Fruit fly (Drosophila melanogaster) whole organism, embryonic: ENCODE data around the gene Oatp74D.

Experiments
- B-H2 ChIP-seq: fragments of 200-800 bp; sonication (Bioruptor generic); optimal IDR thresholded peaks from 2 replicates; lab custom pipeline; 2018; ENCODE audit warnings: missing biosample characterization, mild to moderate bottlenecking, missing genetic modification characterization
- CG10267 ChIP-seq: fragments of 200-800 bp; sonication (Bioruptor generic); optimal IDR thresholded peaks from 2 replicates; lab custom pipeline; 2018; ENCODE audit warnings: missing biosample characterization, mild to moderate bottlenecking, missing genetic modification characterization, moderate library complexity
- CG10431 ChIP-seq: fragments of 200-800 bp; sonication (Bioruptor generic); optimal IDR thresholded peaks from 3 replicates; lab custom pipeline; 2018; ENCODE audit warnings: missing biosample characterization, mild to moderate bottlenecking, missing genetic modification characterization
- CG11696 ChIP-seq: fragments of 200-800 bp; sonication (Bioruptor generic); IDR thresholded peaks from 2 replicates; pipeline ENCODE4 v1.3.6; 2022; ENCODE audit warnings: missing biosample characterization, missing genetic modification characterization
- CG12236 ChIP-seq: fragments of 200-800 bp; sonication (Bioruptor generic); optimal IDR thresholded peaks from 2 replicates; lab custom pipeline; 2016; ENCODE audit warnings: missing biosample characterization, missing genetic modification characterization
- CG13287 ChIP-seq: fragments of 200-800 bp; sonication (Bioruptor generic); IDR thresholded peaks from 2 replicates; pipeline ENCODE4 v1.3.6; 2022; ENCODE audit warnings: missing biosample characterization, missing genetic modification characterization; ENCODE audit not compliant: partially characterized antibody
- CG13624 ChIP-seq: fragments of 200-800 bp; sonication (Bioruptor generic); optimal IDR thresholded peaks from 2 replicates; lab custom pipeline; 2016; ENCODE audit warnings: missing biosample characterization, missing genetic modification characterization
- CG14441 ChIP-seq: fragments of 200-800 bp; sonication (Bioruptor generic); IDR thresholded peaks from 2 replicates; pipeline ENCODE4 v1.3.6; 2022; ENCODE audit warnings: missing biosample characterization, missing genetic modification characterization
- CG17186 ChIP-seq: fragments of 200-800 bp; sonication (Bioruptor generic); optimal IDR thresholded peaks from 3 replicates; lab custom pipeline; 2017; ENCODE audit warnings: missing biosample characterization, missing genetic modification reagents, missing genetic modification characterization
- CG17568 ChIP-seq: fragments of 200-800 bp; sonication (Bioruptor generic); optimal IDR thresholded peaks from 2 replicates; lab custom pipeline; 2018; ENCODE audit warnings: missing biosample characterization, mild to moderate bottlenecking, missing genetic modification characterization, moderate library complexity
- CG18476 ChIP-seq: fragments of 200-800 bp; sonication (Bioruptor generic); optimal IDR thresholded peaks from 2 replicates; lab custom pipeline; 2016; ENCODE audit warnings: missing biosample characterization, mild to moderate bottlenecking, missing genetic modification characterization
- CG2678 ChIP-seq: fragments of 200-800 bp; sonication (Bioruptor generic); optimal IDR thresholded peaks from 3 replicates; lab custom pipeline; 2019; ENCODE audit warnings: missing biosample characterization, mild to moderate bottlenecking, missing genetic modification characterization, moderate library complexity
- CG31365 ChIP-seq: fragments of 200-800 bp; sonication (Bioruptor generic); optimal IDR thresholded peaks from 2 replicates; lab custom pipeline; 2018; ENCODE audit warnings: missing biosample characterization, mild to moderate bottlenecking, missing genetic modification characterization
- CG31441 ChIP-seq: fragments of 200-800 bp; sonication (Bioruptor generic); IDR thresholded peaks from 2 replicates; pipeline ENCODE4 v1.3.6; 2022; ENCODE audit warnings: missing biosample characterization, missing genetic modification characterization
- CG32767 ChIP-seq: fragments of 200-800 bp; sonication (Bioruptor generic); IDR thresholded peaks from 2 replicates; pipeline ENCODE4 v1.3.6; 2022; ENCODE audit warnings: missing biosample characterization, missing genetic modification characterization
- CG34376 ChIP-seq: fragments of 200-800 bp; sonication (Bioruptor generic); optimal IDR thresholded peaks from 2 replicates; lab custom pipeline; 2018; ENCODE audit warnings: missing biosample characterization, mild to moderate bottlenecking, missing genetic modification characterization
- CG34422 ChIP-seq: fragments of 200-800 bp; sonication (Bioruptor generic); IDR thresholded peaks from 3 replicates; pipeline ENCODE4 v1.3.6; 2022; ENCODE audit warnings: missing biosample characterization, missing genetic modification characterization
- CG3726 ChIP-seq: fragments of 200-800 bp; sonication (Bioruptor generic); IDR thresholded peaks from 3 replicates; pipeline ENCODE4, ENCODE4 v1.3.6; 2022; ENCODE audit warnings: missing biosample characterization, missing genetic modification characterization
- CG4360 ChIP-seq: fragments of 200-800 bp; sonication (Bioruptor generic); IDR thresholded peaks from 2 replicates; pipeline ENCODE4 v1.3.6; 2022; ENCODE audit warnings: missing biosample characterization, missing genetic modification characterization
- CG5953 ChIP-seq: fragments of 200-800 bp; sonication (Bioruptor generic); IDR thresholded peaks from 2 replicates; pipeline ENCODE4 v1.3.6; 2022; ENCODE audit warnings: missing biosample characterization, missing genetic modification characterization
- D19B ChIP-seq: fragments of 200-800 bp; sonication (Bioruptor generic); optimal IDR thresholded peaks from 2 replicates; lab custom pipeline; 2017; ENCODE audit warnings: missing biosample characterization, mild to moderate bottlenecking, missing genetic modification characterization
- E2f2 ChIP-seq: fragments of 200-800 bp; sonication (Bioruptor generic); IDR thresholded peaks from 2 replicates; pipeline ENCODE4 v1.3.6; 2022; ENCODE audit warnings: missing biosample characterization, missing genetic modification characterization
- Fer3 ChIP-seq: fragments of 200-800 bp; sonication (Bioruptor generic); optimal IDR thresholded peaks from 2 replicates; lab custom pipeline; 2018; ENCODE audit warnings: missing biosample characterization, mild to moderate bottlenecking, missing genetic modification characterization, moderate library complexity
- H2.0 ChIP-seq: fragments of 200-800 bp; sonication (Bioruptor generic); IDR thresholded peaks from 2 replicates; pipeline ENCODE4 v1.3.6; 2022; ENCODE audit warnings: missing biosample characterization, missing genetic modification characterization
- HLHmδ ChIP-seq: fragments of 200-800 bp; sonication (Bioruptor generic); optimal IDR thresholded peaks from 2 replicates; lab custom pipeline; 2018; ENCODE audit warnings: missing biosample characterization, mild to moderate bottlenecking, missing genetic modification characterization, moderate library complexity
- Lim3 ChIP-seq: fragments of 200-800 bp; sonication (Bioruptor generic); IDR thresholded peaks from 2 replicates; pipeline ENCODE4 v1.3.6; 2022; ENCODE audit warnings: missing biosample characterization, missing genetic modification characterization
- MBD-R2 ChIP-seq: fragments of 200-800 bp; sonication (Bioruptor generic); IDR thresholded peaks from 2 replicates; pipeline ENCODE4 v1.3.6; 2022; ENCODE audit warnings: missing biosample characterization, missing genetic modification characterization
- MESR4 ChIP-seq: fragments of 200-800 bp; sonication (Bioruptor generic); optimal IDR thresholded peaks from 2 replicates; lab custom pipeline; 2018; ENCODE audit warnings: missing biosample characterization, mild to moderate bottlenecking, missing genetic modification characterization, moderate library complexity
- NK7.1 ChIP-seq: fragments of 200-800 bp; sonication (Bioruptor generic); optimal IDR thresholded peaks from 3 replicates; lab custom pipeline; 2016; ENCODE audit warnings: missing biosample characterization, missing genetic modification characterization
- Sin3A ChIP-seq: fragments of >200 bp; optimal IDR thresholded peaks from 2 replicates; lab custom pipeline; 2018
- bsh ChIP-seq, 2 experiments: fragments of 200-800 bp; sonication (Bioruptor generic); optimal IDR thresholded peaks; 2 replicates each; lab custom pipeline; 2017 to 2018; ENCODE audit warnings: mild to moderate bottlenecking in 2 of 2, missing biosample characterization in 2 of 2, missing genetic modification characterization in 2 of 2, moderate library complexity in 1 of 2
- caup ChIP-seq: fragments of 200-800 bp; sonication (Bioruptor generic); optimal IDR thresholded peaks from 3 replicates; lab custom pipeline; 2017; ENCODE audit warnings: missing biosample characterization, mild to moderate bottlenecking, missing genetic modification characterization, moderate library complexity; ENCODE audit not compliant: severe bottlenecking
- cg ChIP-seq: fragments of 200-800 bp; sonication (Bioruptor generic); optimal IDR thresholded peaks from 3 replicates; lab custom pipeline; 2019; ENCODE audit warnings: missing biosample characterization, mild to moderate bottlenecking, missing genetic modification characterization, moderate library complexity
- crp ChIP-seq, 2 experiments: fragments of 200-800 bp; sonication (Bioruptor generic); optimal IDR thresholded peaks; 2 replicates in 1 of 2; 3 replicates in 1 of 2; lab custom pipeline; 2017; ENCODE audit warnings: missing biosample characterization in 2 of 2, missing genetic modification characterization in 2 of 2, mild to moderate bottlenecking in 1 of 2, moderate library complexity in 1 of 2
- da ChIP-seq: fragments of 200-800 bp; sonication (Bioruptor generic); optimal IDR thresholded peaks from 2 replicates; lab custom pipeline; 2016; ENCODE audit warnings: missing biosample characterization, missing genetic modification characterization
- dimm ChIP-seq: fragments of 200-800 bp; sonication (Bioruptor generic); IDR thresholded peaks from 2 replicates; pipeline ENCODE4 v1.3.6; 2022; ENCODE audit warnings: missing biosample characterization, missing genetic modification characterization
- dmrt11E ChIP-seq: fragments of 200-800 bp; sonication (Bioruptor generic); optimal IDR thresholded peaks from 3 replicates; lab custom pipeline; 2018; ENCODE audit warnings: missing biosample characterization, mild to moderate bottlenecking, missing genetic modification characterization, moderate library complexity
- dmrt99B ChIP-seq: fragments of 200-800 bp; sonication (Bioruptor generic); optimal IDR thresholded peaks from 2 replicates; lab custom pipeline; 2018; ENCODE audit warnings: missing biosample characterization, mild to moderate bottlenecking, missing genetic modification characterization, moderate library complexity
- gce ChIP-seq: fragments of 200-800 bp; sonication (Bioruptor generic); IDR thresholded peaks from 3 replicates; pipeline ENCODE4 v1.3.6; 2022; ENCODE audit warnings: missing biosample characterization, missing genetic modification characterization
- h ChIP-seq: fragments of >200 bp; optimal IDR thresholded peaks from 2 replicates; lab custom pipeline; 2017
- knrl ChIP-seq: fragments of 200-800 bp; sonication (Bioruptor generic); IDR thresholded peaks from 3 replicates; pipeline ENCODE4 v1.3.6; 2022; ENCODE audit warnings: missing biosample characterization, missing genetic modification characterization; ENCODE audit not compliant: partially characterized antibody
- luna ChIP-seq: fragments of 200-800 bp; sonication (Bioruptor generic); optimal IDR thresholded peaks from 2 replicates; lab custom pipeline; 2016; ENCODE audit warnings: missing biosample characterization, missing genetic modification characterization
- mld ChIP-seq: fragments of 200-800 bp; sonication (Bioruptor generic); IDR thresholded peaks from 3 replicates; pipeline ENCODE4 v1.3.6; 2022; ENCODE audit warnings: missing biosample characterization, missing genetic modification characterization; ENCODE audit not compliant: partially characterized antibody
- pfk ChIP-seq: fragments of 200-800 bp; sonication (Bioruptor generic); optimal IDR thresholded peaks from 2 replicates; lab custom pipeline; 2018; ENCODE audit warnings: missing biosample characterization, mild to moderate bottlenecking, missing genetic modification characterization, moderate library complexity
- rib ChIP-seq: fragments of 200-800 bp; sonication (Bioruptor generic); IDR thresholded peaks from 2 replicates; pipeline ENCODE4 v1.3.6; 2022; ENCODE audit warnings: missing biosample characterization, missing genetic modification characterization
- sens-2 ChIP-seq: fragments of 200-800 bp; sonication (Bioruptor generic); IDR thresholded peaks from 2 replicates; pipeline ENCODE4 v1.3.6; 2022; ENCODE audit warnings: missing biosample characterization, missing genetic modification characterization
- trem ChIP-seq: fragments of 200-800 bp; optimal IDR thresholded peaks from 3 replicates; lab custom pipeline; 2019; ENCODE audit warnings: missing biosample characterization, mild to moderate bottlenecking, missing genetic modification characterization, moderate library complexity
- tup ChIP-seq: fragments of 200-800 bp; sonication (Bioruptor generic); optimal IDR thresholded peaks from 2 replicates; lab custom pipeline; 2016; ENCODE audit warnings: missing biosample characterization, mild to moderate bottlenecking, missing genetic modification characterization, moderate library complexity

Gene Oatp74D

DNA sequence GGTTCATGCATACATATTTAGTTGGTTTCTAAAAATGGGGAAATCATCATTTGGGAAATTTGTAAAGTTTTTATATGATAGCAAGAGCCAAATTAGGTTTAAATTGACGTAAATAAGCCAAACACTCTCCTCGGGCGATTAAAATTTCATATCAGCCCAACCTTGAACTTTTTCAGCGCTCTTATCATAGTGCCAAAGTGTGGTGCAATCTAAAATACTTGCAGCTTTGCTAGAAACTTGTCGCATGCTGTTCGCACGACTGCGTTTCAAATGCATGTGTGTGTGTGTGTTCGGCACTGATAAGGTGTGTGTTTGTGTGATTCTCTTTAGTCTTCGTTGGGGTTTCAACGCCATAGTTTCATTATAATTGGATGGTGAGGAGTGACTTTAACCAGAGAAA, 19.9 kb downstream of the Oatp74D start:
- no peak for TF ChIP-seq CG18476 (GFP tag; lab: Kevin White, UChicago)
- TF ChIP-seq CG34376 (GFP tag; lab: Kevin White, UChicago), result no peak
- TF ChIP-seq CG11696 (GFP tag; lab: Robert Waterston, UW), result peak; percentile 68
- TF ChIP-seq cg (GFP tag; lab: Kevin White, UChicago), result peak; percentile 22
- TF ChIP-seq CG31365 (tag; lab: Kevin White, UChicago), result no peak
- TF ChIP-seq, all 482 proteins: peak for 2

dm6 chr3L:17513492-17513891, 26.6 kb downstream of the Oatp74D start:
- no peak for TF ChIP-seq dmrt99B (tag; lab: Kevin White, UChicago)
- TF ChIP-seq CG32767 (GFP tag; lab: Robert Waterston, UW), result no peak
- no peak for TF ChIP-seq CG14441 (GFP tag; lab: Robert Waterston, UW)
- TF ChIP-seq MESR4 (GFP tag; lab: Kevin White, UChicago), result peak; percentile 61
- no peak for TF ChIP-seq CG5953 (GFP tag; lab: Robert Waterston, UW)
- TF ChIP-seq CG4360, result peak; percentile 98
- no peak for TF ChIP-seq tup (GFP tag; lab: Kevin White, UChicago)
- peak; percentile 75; the same call in 1 of the 3 replicates for TF ChIP-seq CG34422
- TF ChIP-seq Sin3A (lab: Kevin White, UChicago), result no peak
- no peak for TF ChIP-seq rib
- peak; percentile 75 for TF ChIP-seq MBD-R2
- TF ChIP-seq E2f2, result no peak
- TF ChIP-seq knrl (GFP tag; lab: Robert Waterston, UW), result no peak
- TF ChIP-seq dimm (GFP tag; lab: Robert Waterston, UW), result no peak
- TF ChIP-seq CG3726 (GFP tag; lab: Robert Waterston, UW), result no peak
- TF ChIP-seq pfk (GFP tag; lab: Kevin White, UChicago), result peak; percentile 74
- TF ChIP-seq CG10267 (tag; lab: Kevin White, UChicago), result no peak
- no peak for TF ChIP-seq trem
- no peak for TF ChIP-seq NK7.1 (GFP tag; lab: Kevin White, UChicago)

- TF ChIP-seq da (no peak), CG31441 (GFP tag; lab: Robert Waterston, UW) (peak; percentile 91), sens-2 (no peak), gce (GFP tag; lab: Robert Waterston, UW) (no peak), caup (GFP tag; lab: Kevin White, UChicago) (peak; percentile 57), D19B (GFP tag; lab: Kevin White, UChicago) (peak; percentile 32), CG13287 (GFP tag; lab: Robert Waterston, UW) (peak; percentile 89), HLHmδ (no peak), H2.0 (GFP tag; lab: Robert Waterston, UW) (0 out of 2 replicates have a peak, but pooled peaks have one; percentile 30), CG17186 (GFP tag; lab: Kevin White, UChicago) (peak; percentile 37), dmrt11E (tag; lab: Kevin White, UChicago) (peak; percentile 42), CG10431 (GFP tag; lab: Kevin White, UChicago) (no peak), Lim3 (GFP tag; lab: Robert Waterston, UW) (no peak), CG17568 (GFP tag; lab: Kevin White, UChicago) (no peak), luna (GFP tag; lab: Kevin White, UChicago) (no peak), mld (GFP tag; lab: Robert Waterston, UW) (peak; percentile 95), bsh (GFP tag; optimal IDR thresholded peaks at IDR 0.05; lab: Kevin White, UChicago) (peak in 1 of 2 experiments; percentile 8), CG2678 (tag; lab: Kevin White, UChicago) (peak; percentile 63), Fer3 (tag; lab: Kevin White, UChicago) (peak; percentile 18), CG3726 (GFP tag; lab: Robert Waterston, UW) (no peak), crp (GFP tag; optimal IDR thresholded peaks at IDR 0.05; lab: Kevin White, UChicago) (peak in 1 of 2 experiments; percentile 40), CG12236 (GFP tag; lab: Kevin White, UChicago) (no peak), h (lab: Kevin White, UChicago) (no peak), CG13624 (GFP tag; lab: Kevin White, UChicago) (peak; percentile 41), B-H2 (peak; percentile 33)
These were observed 27.1 kb downstream of the Oatp74D start, which contains the start of the genes U4-U6-60K and CG7564 for dm6 chr3L:17513893-17514616. TSS of gene U4-U6-60K (minus strand) at chr3L:17513912. TSS of gene CG7564 (plus strand) at chr3L:17514298.
